Fruit fly (Drosophila melanogaster) whole organism, wandering third instar larva: ENCODE data around the gene NijB.

Experiments
- CG32264 ChIP-seq: fragments of 200-800 bp; sonication (Bioruptor generic); optimal IDR thresholded peaks from 2 replicates; lab custom pipeline; 2016; ENCODE audit warnings: missing biosample characterization, missing genetic modification characterization
- CG9705 ChIP-seq: fragments of 200-800 bp; sonication (Bioruptor generic); optimal IDR thresholded peaks from 2 replicates; lab custom pipeline; 2018; ENCODE audit warnings: missing biosample characterization, mild to moderate bottlenecking, missing genetic modification characterization
- CrebA ChIP-seq: fragments of 200-800 bp; sonication (Bioruptor generic); optimal IDR thresholded peaks from 2 replicates; lab custom pipeline; 2016; ENCODE audit warnings: missing biosample characterization, mild to moderate bottlenecking, missing genetic modification characterization, borderline replicate concordance
- Dif ChIP-seq: fragments of 200-275, 200-300 bp; sonication (Bioruptor generic); optimal IDR thresholded peaks from 2 replicates; lab custom pipeline; 2018; ENCODE audit warnings: missing biosample characterization, missing genetic modification characterization; ENCODE audit not compliant: partially characterized antibody
- GATAd ChIP-seq: sonication (Bioruptor generic); optimal IDR thresholded peaks from 2 replicates; lab custom pipeline; 2016; ENCODE audit warnings: missing biosample characterization, missing genetic modification characterization
- HLH106 ChIP-seq: fragments of 200-800 bp; optimal IDR thresholded peaks from 3 replicates; lab custom pipeline; 2019; ENCODE audit warnings: missing biosample characterization, mild to moderate bottlenecking, missing genetic modification characterization, moderate library complexity
- Hnf4 ChIP-seq: fragments of 200-800 bp; sonication (Bioruptor generic); optimal IDR thresholded peaks from 2 replicates; lab custom pipeline; 2016; ENCODE audit warnings: missing biosample characterization, mild to moderate bottlenecking, missing genetic modification characterization
- Hr83 ChIP-seq: fragments of 200-300 bp; sonication (Bioruptor generic); optimal IDR thresholded peaks from 2 replicates; lab custom pipeline; 2016; ENCODE audit warnings: missing biosample characterization, mild to moderate bottlenecking, missing genetic modification characterization, moderate library complexity; ENCODE audit not compliant: poor library complexity, severe bottlenecking
- Jra ChIP-seq: sonication (Bioruptor generic); optimal IDR thresholded peaks from 2 replicates; lab custom pipeline; 2016; ENCODE audit warnings: missing biosample characterization, missing genetic modification characterization
- Mio ChIP-seq: sonication (Bioruptor generic); optimal IDR thresholded peaks from 2 replicates; lab custom pipeline; 2016; ENCODE audit warnings: missing biosample characterization, missing genetic modification characterization
- Myc ChIP-seq: fragments of >200 bp; optimal IDR thresholded peaks from 2 replicates; lab custom pipeline; 2017
- OdsH ChIP-seq: fragments of 200-800 bp; sonication (Bioruptor generic); optimal IDR thresholded peaks from 2 replicates; lab custom pipeline; 2016; ENCODE audit warnings: missing biosample characterization, mild to moderate bottlenecking, missing genetic modification characterization
- Rel ChIP-seq, 2 experiments: fragments of 200-800 bp; sonication (Bioruptor generic) in 1 of 2; optimal IDR thresholded peaks; 2 replicates in 1 of 2; 3 replicates in 1 of 2; lab custom pipeline; 2016 to 2019; ENCODE audit warnings: mild to moderate bottlenecking in 2 of 2, missing biosample characterization in 2 of 2, missing genetic modification characterization in 2 of 2, moderate library complexity in 1 of 2
- Sp1 ChIP-seq: fragments of 200-800 bp; sonication (Bioruptor generic); optimal IDR thresholded peaks from 3 replicates; lab custom pipeline; 2019; ENCODE audit warnings: missing biosample characterization, mild to moderate bottlenecking, missing genetic modification characterization, moderate library complexity
- br ChIP-seq: fragments of 200-800 bp; sonication (Bioruptor generic); optimal IDR thresholded peaks from 2 replicates; lab custom pipeline; 2016; ENCODE audit warnings: missing biosample characterization, missing genetic modification characterization
- brk ChIP-seq: fragments of 200-800 bp; sonication (Bioruptor generic); optimal IDR thresholded peaks from 2 replicates; lab custom pipeline; 2016; ENCODE audit warnings: missing biosample characterization, mild to moderate bottlenecking, missing genetic modification characterization
- dl ChIP-seq, 2 experiments: fragments of 175-275, 200-275 bp in 1 of 2; fragments of 200-275 bp in 1 of 2; sonication (Bioruptor generic); optimal IDR thresholded peaks; lab custom pipeline; 2018; ENCODE audit warnings: mild to moderate bottlenecking in 2 of 2, missing biosample characterization in 2 of 2, missing genetic modification characterization in 2 of 2, moderate library complexity in 2 of 2; ENCODE audit not compliant: partially characterized antibody in 2 of 2, insufficient read depth in 1 of 2
- dmrt93B ChIP-seq: fragments of 200-800 bp; sonication (Bioruptor generic); optimal IDR thresholded peaks from 2 replicates; lab custom pipeline; 2018; ENCODE audit warnings: missing biosample characterization, mild to moderate bottlenecking, missing genetic modification characterization
- dsf ChIP-seq: sonication (Bioruptor generic); optimal IDR thresholded peaks from 2 replicates; lab custom pipeline; 2016; ENCODE audit warnings: missing biosample characterization, missing genetic modification characterization, borderline replicate concordance
- foxo ChIP-seq, 2 experiments: fragments of 200-800 bp; sonication (Bioruptor generic); optimal IDR thresholded peaks; 2 replicates in 1 of 2; 3 replicates in 1 of 2; lab custom pipeline; 2016 to 2017; ENCODE audit warnings: missing biosample characterization in 2 of 2, missing genetic modification characterization in 2 of 2
- h ChIP-seq: fragments of 200-800 bp; sonication (Bioruptor generic); optimal IDR thresholded peaks from 3 replicates; lab custom pipeline; 2016; ENCODE audit warnings: missing biosample characterization, mild to moderate bottlenecking, missing genetic modification characterization
- jim ChIP-seq: fragments of 175-275, 200-325 bp; sonication (Bioruptor generic); optimal IDR thresholded peaks from 2 replicates; lab custom pipeline; 2016; ENCODE audit warnings: missing biosample characterization, mild to moderate bottlenecking, missing genetic modification characterization
- lola ChIP-seq: fragments of >200 bp; optimal IDR thresholded peaks from 2 replicates; lab custom pipeline; 2017; ENCODE audit warnings: missing biosample characterization, missing genetic modification characterization
- pan ChIP-seq: fragments of >200 bp; optimal IDR thresholded peaks from 2 replicates; lab custom pipeline; 2017
- psq ChIP-seq: fragments of 200-800 bp; sonication (Bioruptor generic); optimal IDR thresholded peaks from 3 replicates; lab custom pipeline; 2017; ENCODE audit warnings: missing biosample characterization, mild to moderate bottlenecking, missing genetic modification characterization, moderate library complexity
- sv ChIP-seq: fragments of 200-800 bp; sonication (Bioruptor generic); optimal IDR thresholded peaks from 3 replicates; lab custom pipeline; 2016; ENCODE audit warnings: missing biosample characterization, missing genetic modification characterization
- tai ChIP-seq: sonication (Bioruptor generic); optimal IDR thresholded peaks from 2 replicates; lab custom pipeline; 2016; ENCODE audit warnings: missing biosample characterization, missing genetic modification characterization
- usp ChIP-seq: fragments of >200 bp; optimal IDR thresholded peaks from 2 replicates; lab custom pipeline; 2017; ENCODE audit warnings: missing biosample characterization, missing genetic modification characterization
- woc ChIP-seq: sonication (Bioruptor generic); optimal IDR thresholded peaks from 2 replicates; lab custom pipeline; 2016; ENCODE audit warnings: missing biosample characterization, mild to moderate bottlenecking, missing genetic modification characterization

NijB gene

dm6 chr3L:18854412-18854811, 37.8 kb upstream of the NijB start:
- TF ChIP-seq Mio (GFP tag; lab: Kevin White, UChicago) = no peak
- TF ChIP-seq Myc (lab: Kevin White, UChicago) = no peak
- TF ChIP-seq Hnf4 = no peak
- TF ChIP-seq foxo (GFP tag; optimal IDR thresholded peaks at IDR 0.05; lab: Kevin White, UChicago) = no peak
- no peak for TF ChIP-seq GATAd (GFP tag; lab: Kevin White, UChicago)
- TF ChIP-seq tai (GFP tag; lab: Kevin White, UChicago) = no peak
- no peak for TF ChIP-seq brk (GFP tag; lab: Kevin White, UChicago)
- no peak for TF ChIP-seq CrebA (GFP tag; lab: Kevin White, UChicago)
- TF ChIP-seq Dif = no peak
- no peak for TF ChIP-seq pan
- no peak for TF ChIP-seq OdsH (GFP tag; lab: Kevin White, UChicago)
- TF ChIP-seq HLH106 (tag; lab: Kevin White, UChicago) = no peak
- TF ChIP-seq woc (GFP tag; lab: Kevin White, UChicago) = no peak
- TF ChIP-seq lola = no peak
- no peak for TF ChIP-seq br (GFP tag; lab: Kevin White, UChicago)
- no peak for TF ChIP-seq dsf (GFP tag; lab: Kevin White, UChicago)
- TF ChIP-seq dl (GFP tag; optimal IDR thresholded peaks at IDR 0.05; lab: Kevin White, UChicago; ENCODE audit: insufficient read depth in 1 of 2, partially characterized antibody in 2 of 2) = no peak
- no peak for TF ChIP-seq CG32264 (GFP tag; lab: Kevin White, UChicago)

dm6 chr3L:18860467-18860866, 31.7 kb upstream of the NijB start:
- TF ChIP-seq Sp1 = no peak
- no peak for TF ChIP-seq dsf (GFP tag; lab: Kevin White, UChicago)
- no peak for TF ChIP-seq CG9705 (GFP tag; lab: Kevin White, UChicago)
- TF ChIP-seq h (GFP tag; lab: Kevin White, UChicago) = no peak
- TF ChIP-seq Mio (GFP tag; lab: Kevin White, UChicago) = no peak
- TF ChIP-seq GATAd (GFP tag; lab: Kevin White, UChicago) = no peak
- no peak for TF ChIP-seq pan

- TF ChIP-seq CG9705 (GFP tag; lab: Kevin White, UChicago) (no peak), dl (GFP tag; optimal IDR thresholded peaks at IDR 0.05; lab: Kevin White, UChicago; ENCODE audit: insufficient read depth in 1 of 2, partially characterized antibody in 2 of 2) (no peak), usp (GFP tag; lab: Kevin White, UChicago) (no peak), Hr83 (GFP tag; lab: Kevin White, UChicago) (no peak), Jra (GFP tag; lab: Kevin White, UChicago) (no peak), Dif (no peak), pan (no peak), brk (GFP tag; lab: Kevin White, UChicago) (no peak), Sp1 (no peak), dmrt93B (GFP tag; lab: Kevin White, UChicago) (no peak), sv (GFP tag; lab: Kevin White, UChicago) (no peak), CG32264 (GFP tag; lab: Kevin White, UChicago) (no peak), psq (GFP tag; lab: Kevin White, UChicago) (no peak), Hnf4 (no peak), h (GFP tag; lab: Kevin White, UChicago) (no peak), Rel (GFP tag; optimal IDR thresholded peaks at IDR 0.05; lab: Kevin White, UChicago) (no peak), Rel (tag; optimal IDR thresholded peaks at IDR 0.05; lab: Kevin White, UChicago) (no peak), Mio (GFP tag; lab: Kevin White, UChicago) (no peak), CrebA (GFP tag; lab: Kevin White, UChicago) (no peak), dsf (GFP tag; lab: Kevin White, UChicago) (no peak)
Measured at dm6 chr3L:18861893-18862292, 30.3 kb upstream of the NijB start.

dm6 chr3L:18863327-18863726, 28.9 kb upstream of the NijB start, which contains the start of gene CG6865:
Gene CG6865, plus strand, starts transcription at chr3L:18863647.
- TF ChIP-seq Hr83 (GFP tag; lab: Kevin White, UChicago) = no peak
- no peak for TF ChIP-seq dmrt93B (GFP tag; lab: Kevin White, UChicago)
- TF ChIP-seq foxo (GFP tag; optimal IDR thresholded peaks at IDR 0.05; lab: Kevin White, UChicago) = no peak
- no peak for TF ChIP-seq jim
- no peak for TF ChIP-seq dsf (GFP tag; lab: Kevin White, UChicago)
- TF ChIP-seq brk (GFP tag; lab: Kevin White, UChicago) = no peak
- TF ChIP-seq Myc (lab: Kevin White, UChicago) = no peak
- no peak for TF ChIP-seq woc (GFP tag; lab: Kevin White, UChicago)
